Worm (Caenorhabditis elegans) whole organism, mixed stage, embryonic: ENCODE measurements around the gene Y75B8A.44.

Source experiments
- M03D4.4 ChIP-seq: sonication (generic microtip); optimal IDR thresholded peaks from 2 replicates; lab custom pipeline; 2017; ENCODE audit warnings: mild to moderate bottlenecking, missing genetic modification characterization, missing compliant biosample characterization
- bed-3 ChIP-seq: fragments of 200-800 bp; sonication (Bioruptor generic); optimal IDR thresholded peaks from 3 replicates; lab custom pipeline; 2018; ENCODE audit warnings: mild to moderate bottlenecking, missing genetic modification characterization, moderate library complexity, missing compliant biosample characterization
- blmp-1 ChIP-seq: fragments of 150-350 bp; optimal IDR thresholded peaks from 2 replicates; lab custom pipeline; 2014; ENCODE audit warnings: missing biosample characterization, missing genetic modification characterization
- ceh-39 ChIP-seq: fragments of 150-350 bp; optimal IDR thresholded peaks from 2 replicates; lab custom pipeline; 2014; ENCODE audit warnings: missing biosample characterization, missing genetic modification characterization
- ceh-43 ChIP-seq: fragments of 200-800 bp; sonication (Bioruptor generic); optimal IDR thresholded peaks from 2 replicates; lab custom pipeline; 2018; ENCODE audit warnings: mild to moderate bottlenecking, missing genetic modification characterization, moderate library complexity, missing compliant biosample characterization
- ceh-83 ChIP-seq: fragments of 200-800 bp; sonication (Bioruptor generic); optimal IDR thresholded peaks from 2 replicates; lab custom pipeline; 2018; ENCODE audit warnings: mild to moderate bottlenecking, missing genetic modification characterization, missing compliant biosample characterization
- cnd-1 ChIP-seq: fragments of 200-800 bp; sonication (Bioruptor generic); optimal IDR thresholded peaks from 2 replicates; lab custom pipeline; 2018; ENCODE audit warnings: mild to moderate bottlenecking, missing genetic modification characterization, missing compliant biosample characterization
- drap-1 ChIP-seq: fragments of 200-800 bp; sonication (Bioruptor generic); optimal IDR thresholded peaks from 3 replicates; lab custom pipeline; 2018; ENCODE audit warnings: mild to moderate bottlenecking, missing genetic modification characterization, missing compliant biosample characterization
- elt-1 ChIP-seq: sonication (generic microtip); optimal IDR thresholded peaks from 2 replicates; lab custom pipeline; 2017; ENCODE audit warnings: missing genetic modification characterization, mild to moderate bottlenecking, missing compliant biosample characterization, antibody characterized with exemption, moderate library complexity, borderline replicate concordance; ENCODE audit not compliant: insufficient read depth
- flh-1 ChIP-seq: fragments of 200-800 bp; sonication (Bioruptor generic); optimal IDR thresholded peaks from 2 replicates; lab custom pipeline; 2018; ENCODE audit warnings: mild to moderate bottlenecking, missing genetic modification characterization, moderate library complexity, missing compliant biosample characterization
- ham-2 ChIP-seq: fragments of 200-800 bp; sonication (Bioruptor generic); optimal IDR thresholded peaks from 2 replicates; lab custom pipeline; 2018; ENCODE audit warnings: mild to moderate bottlenecking, missing genetic modification characterization, missing compliant biosample characterization
- hlh-1 ChIP-seq: fragments of 150-350 bp; optimal IDR thresholded peaks from 2 replicates; lab custom pipeline; 2014; ENCODE audit warnings: missing biosample characterization, missing genetic modification reagents, missing genetic modification characterization
- lin-13 ChIP-seq: fragments of 150-350 bp; optimal IDR thresholded peaks from 2 replicates; lab custom pipeline; 2014; ENCODE audit warnings: missing biosample characterization, missing genetic modification characterization
- lin-32 ChIP-seq: fragments of 200-800 bp; sonication (Bioruptor generic); optimal IDR thresholded peaks from 2 replicates; lab custom pipeline; 2018; ENCODE audit warnings: mild to moderate bottlenecking, missing genetic modification characterization, missing compliant biosample characterization
- lsy-2 ChIP-seq: fragments of 150-350 bp; optimal IDR thresholded peaks from 2 replicates; lab custom pipeline; 2014; ENCODE audit warnings: missing biosample characterization, missing genetic modification characterization
- mab-5 ChIP-seq: fragments of 150-350 bp; optimal IDR thresholded peaks from 2 replicates; lab custom pipeline; 2014; ENCODE audit warnings: missing biosample characterization, missing genetic modification characterization
- mep-1 ChIP-seq: fragments of 150-350 bp; optimal IDR thresholded peaks from 2 replicates; lab custom pipeline; 2017; ENCODE audit warnings: missing biosample characterization, missing genetic modification reagents, missing genetic modification characterization, inconsistent platforms
- mls-2 ChIP-seq: sonication (generic microtip); optimal IDR thresholded peaks from 2 replicates; lab custom pipeline; 2016; ENCODE audit warnings: mild to moderate bottlenecking, missing genetic modification characterization, moderate library complexity, missing compliant biosample characterization
- nhr-12 ChIP-seq: fragments of 150-350 bp; optimal IDR thresholded peaks from 2 replicates; lab custom pipeline; 2014; ENCODE audit warnings: missing biosample characterization, missing genetic modification characterization
- nhr-2 ChIP-seq: fragments of 150-350 bp; optimal IDR thresholded peaks from 2 replicates; lab custom pipeline; 2014; ENCODE audit warnings: missing biosample characterization, missing genetic modification characterization
- nhr-237 ChIP-seq: fragments of 150-350 bp; optimal IDR thresholded peaks from 2 replicates; lab custom pipeline; 2014; ENCODE audit warnings: missing biosample characterization, missing genetic modification characterization
- nhr-28 ChIP-seq: fragments of 150-350 bp; optimal IDR thresholded peaks from 2 replicates; lab custom pipeline; 2014; ENCODE audit warnings: missing biosample characterization, missing genetic modification characterization
- nhr-76 ChIP-seq: sonication (generic microtip); optimal IDR thresholded peaks from 2 replicates; lab custom pipeline; 2017; ENCODE audit warnings: missing biosample characterization, missing genetic modification characterization
- pha-4 ChIP-seq: fragments of 150-350 bp; optimal IDR thresholded peaks from 2 replicates; lab custom pipeline; 2018; ENCODE audit warnings: missing biosample characterization, missing genetic modification reagents, missing genetic modification characterization
- sem-2 ChIP-seq: fragments of 200-800 bp; sonication (Bioruptor generic); optimal IDR thresholded peaks from 2 replicates; lab custom pipeline; 2018; ENCODE audit warnings: mild to moderate bottlenecking, missing genetic modification characterization, missing compliant biosample characterization
- snpc-4 ChIP-seq: fragments of 150-350 bp; optimal IDR thresholded peaks from 2 replicates; lab custom pipeline; 2014; ENCODE audit warnings: missing biosample characterization, missing genetic modification characterization
- tbx-8 ChIP-seq: fragments of 200-800 bp; sonication (Bioruptor generic); optimal IDR thresholded peaks from 2 replicates; lab custom pipeline; 2018; ENCODE audit warnings: mild to moderate bottlenecking, missing genetic modification characterization, moderate library complexity, missing compliant biosample characterization
- unc-120 ChIP-seq: sonication (generic microtip); optimal IDR thresholded peaks from 2 replicates; lab custom pipeline; 2017; ENCODE audit warnings: missing genetic modification characterization, missing compliant biosample characterization; ENCODE audit not compliant: poor library complexity, severe bottlenecking
- unc-39 ChIP-seq: fragments of 150-350 bp; optimal IDR thresholded peaks from 2 replicates; lab custom pipeline; 2014; ENCODE audit warnings: missing biosample characterization, missing genetic modification characterization
- unc-62 ChIP-seq: fragments of 150-350 bp; optimal IDR thresholded peaks from 2 replicates; lab custom pipeline; 2014; ENCODE audit warnings: missing biosample characterization, missing genetic modification reagents, missing genetic modification characterization
- zip-8 ChIP-seq: fragments of 150-350 bp; optimal IDR thresholded peaks from 2 replicates; lab custom pipeline; 2014; ENCODE audit warnings: missing biosample characterization, missing genetic modification characterization
- ztf-11 ChIP-seq: fragments of 150-350 bp; optimal IDR thresholded peaks from 2 replicates; lab custom pipeline; 2014; ENCODE audit warnings: missing biosample characterization, missing genetic modification characterization

Y75B8A.44 gene

ce11 chrIII:12194190-12194589, at the start of gene Y75B8A.44:
Gene Y75B8A.44, plus strand, starts transcription at chrIII:12194490.
- no peak for TF ChIP-seq ztf-11 (tag; lab: Kevin White, UChicago)
- TF ChIP-seq drap-1 (GFP tag; lab: Kevin White, UChicago), result no peak
- TF ChIP-seq lin-32 (GFP tag; lab: Kevin White, UChicago), result no peak
- no peak for TF ChIP-seq mls-2 (tag; lab: Kevin White, UChicago)
- TF ChIP-seq M03D4.4 (tag; lab: Kevin White, UChicago), result no peak
- TF ChIP-seq mab-5 (tag; lab: Kevin White, UChicago), result no peak
- no peak for TF ChIP-seq nhr-2 (tag; lab: Kevin White, UChicago)
- TF ChIP-seq ceh-39, result no peak
- no peak for TF ChIP-seq unc-120
- no peak for TF ChIP-seq unc-62 (GFP tag; lab: Kevin White, UChicago)
- no peak for TF ChIP-seq nhr-12 (tag; lab: Kevin White, UChicago)
- TF ChIP-seq ceh-83 (GFP tag; lab: Kevin White, UChicago), result no peak

- TF ChIP-seq zip-8 (tag; lab: Kevin White, UChicago) (no peak), pha-4 (peak; percentile 30), elt-1 (tag; lab: Kevin White, UChicago) (no peak)
Observed at ce11 chrIII:12149958-12150357, 44.3 kb upstream of the Y75B8A.44 start.

ce11 chrIII:12151100-12151499, 43.2 kb upstream of the Y75B8A.44 start:
- TF ChIP-seq lin-13 (no peak), bed-3 (GFP tag; lab: Kevin White, UChicago) (no peak), pha-4 (no peak), mls-2 (tag; lab: Kevin White, UChicago) (no peak), drap-1 (GFP tag; lab: Kevin White, UChicago) (no peak), cnd-1 (tag; lab: Kevin White, UChicago) (no peak), nhr-28 (tag; lab: Kevin White, UChicago) (no peak), nhr-12 (tag; lab: Kevin White, UChicago) (no peak), nhr-237 (no peak), nhr-76 (tag; lab: Kevin White, UChicago) (no peak), unc-120 (no peak), elt-1 (tag; lab: Kevin White, UChicago) (no peak), sem-2 (GFP tag; lab: Kevin White, UChicago) (no peak), ztf-11 (tag; lab: Kevin White, UChicago) (no peak), hlh-1 (tag; lab: Kevin White, UChicago) (no peak), lsy-2 (no peak), M03D4.4 (tag; lab: Kevin White, UChicago) (no peak)

- no peak for TF ChIP-seq tbx-8
- TF ChIP-seq nhr-237, result peak; percentile 31
- TF ChIP-seq ham-2 (GFP tag; lab: Kevin White, UChicago), result no peak
- peak; percentile 33 for TF ChIP-seq lsy-2
- TF ChIP-seq mep-1 (tag; lab: Kevin White, UChicago), result peak; percentile 30
- TF ChIP-seq unc-39 (tag; lab: Kevin White, UChicago), result no peak
- TF ChIP-seq ceh-83 (GFP tag; lab: Kevin White, UChicago), result no peak
- no peak for TF ChIP-seq drap-1 (GFP tag; lab: Kevin White, UChicago)
- no peak for TF ChIP-seq elt-1 (tag; lab: Kevin White, UChicago)
- TF ChIP-seq ceh-43 (GFP tag; lab: Kevin White, UChicago), result no peak
- TF ChIP-seq bed-3 (GFP tag; lab: Kevin White, UChicago), result no peak
- TF ChIP-seq snpc-4, result no peak
- TF ChIP-seq pha-4, result no peak
- TF ChIP-seq blmp-1, result no peak
- no peak for TF ChIP-seq cnd-1 (tag; lab: Kevin White, UChicago)
- no peak for TF ChIP-seq flh-1
- no peak for TF ChIP-seq sem-2 (GFP tag; lab: Kevin White, UChicago)
- TF ChIP-seq hlh-1 (tag; lab: Kevin White, UChicago), result no peak
- TF ChIP-seq, all 35 proteins: peak for 3
Observed at ce11 chrIII:12152157-12152556, 42.1 kb upstream of the Y75B8A.44 start.

ce11 chrIII:12152599-12152998, 41.7 kb upstream of the Y75B8A.44 start, which contains the start of gene Y75B8A.7:
Gene Y75B8A.7, plus strand, starts transcription at chrIII:12152899.
- TF ChIP-seq ceh-43 (GFP tag; lab: Kevin White, UChicago), result no peak
- TF ChIP-seq mab-5 (tag; lab: Kevin White, UChicago), result no peak
- no peak for TF ChIP-seq sem-2 (GFP tag; lab: Kevin White, UChicago)
- TF ChIP-seq unc-62 (GFP tag; lab: Kevin White, UChicago), result no peak
- TF ChIP-seq pha-4, result no peak
- no peak for TF ChIP-seq unc-120
- no peak for TF ChIP-seq ceh-83 (GFP tag; lab: Kevin White, UChicago)
- no peak for TF ChIP-seq lsy-2
